Worm (Caenorhabditis elegans) whole organism, early embryonic: ENCODE results near the gene mltn-3.

ENCODE experiments used
- B0310.2 ChIP-seq: sonication (generic microtip); optimal IDR thresholded peaks from 2 replicates; lab custom pipeline; 2016; ENCODE audit warnings: mild to moderate bottlenecking, missing genetic modification characterization, missing compliant biosample characterization
- F13C5.2 ChIP-seq: sonication (generic microtip); optimal IDR thresholded peaks from 2 replicates; lab custom pipeline; 2017; ENCODE audit warnings: mild to moderate bottlenecking, missing genetic modification characterization, inconsistent platforms, missing compliant biosample characterization
- aly-1 ChIP-seq: sonication (generic microtip); optimal IDR thresholded peaks from 2 replicates; lab custom pipeline; 2016; ENCODE audit warnings: missing genetic modification characterization, missing compliant biosample characterization
- ama-1 ChIP-seq: fragments of 150-350 bp; optimal IDR thresholded peaks from 2 replicates; lab custom pipeline; 2014
- ceh-13 ChIP-seq: fragments of 200-800 bp; sonication (Bioruptor generic); optimal IDR thresholded peaks from 2 replicates; lab custom pipeline; 2018; ENCODE audit warnings: mild to moderate bottlenecking, missing genetic modification characterization, missing compliant biosample characterization
- ceh-36 ChIP-seq: sonication (generic microtip); optimal IDR thresholded peaks from 2 replicates; lab custom pipeline; 2016; ENCODE audit warnings: missing genetic modification characterization, inconsistent platforms, missing compliant biosample characterization
- ets-7 ChIP-seq: sonication (generic microtip); optimal IDR thresholded peaks from 2 replicates; lab custom pipeline; 2016; ENCODE audit warnings: missing genotype, missing genetic modification characterization, missing compliant biosample characterization
- flt-1 ChIP-seq: fragments of 200-800 bp; sonication (Bioruptor generic); IDR thresholded peaks from 2 replicates; pipeline ENCODE4 v1.3.6; 2022; ENCODE audit warnings: missing genetic modification characterization, missing compliant biosample characterization
- hmbx-1 ChIP-seq: sonication (generic microtip); optimal IDR thresholded peaks from 2 replicates; lab custom pipeline; 2016; ENCODE audit warnings: mild to moderate bottlenecking, missing genetic modification characterization, missing compliant biosample characterization
- hmg-4 ChIP-seq: fragments of 200-800 bp; sonication (Bioruptor generic); optimal IDR thresholded peaks from 2 replicates; lab custom pipeline; 2018; ENCODE audit warnings: mild to moderate bottlenecking, missing genetic modification characterization, missing compliant biosample characterization
- hnd-1 ChIP-seq: sonication (generic microtip); optimal IDR thresholded peaks from 2 replicates; lab custom pipeline; 2016; ENCODE audit warnings: missing genetic modification characterization, missing compliant biosample characterization
- pes-1 ChIP-seq: fragments of 200-800 bp; sonication (Bioruptor generic); IDR thresholded peaks from 2 replicates; pipeline ENCODE4 v1.3.6; 2022; ENCODE audit warnings: missing genetic modification reagents, missing genetic modification characterization, missing compliant biosample characterization
- scrt-1 ChIP-seq: fragments of 200-800 bp; sonication (Bioruptor generic); IDR thresholded peaks from 2 replicates; pipeline ENCODE4 v1.3.6; 2022; ENCODE audit warnings: missing genetic modification characterization, missing compliant biosample characterization
- sea-1 ChIP-seq: fragments of 200-800 bp; sonication (Bioruptor generic); conservative IDR thresholded peaks from 2 replicates; pipeline ENCODE4 v1.3.6; 2022; ENCODE audit warnings: missing genetic modification characterization, missing compliant biosample characterization
- tbx-11 ChIP-seq: fragments of 200-800 bp; sonication (Bioruptor generic); IDR thresholded peaks from 2 replicates; pipeline ENCODE4 v1.3.6; 2022; ENCODE audit warnings: missing genetic modification characterization, missing compliant biosample characterization
- tbx-37 ChIP-seq: fragments of 200-800 bp; sonication (Bioruptor generic); conservative IDR thresholded peaks from 2 replicates; pipeline ENCODE4 v1.3.6; 2022; ENCODE audit warnings: missing genetic modification reagents, missing genetic modification characterization, missing compliant biosample characterization
- tra-4 ChIP-seq: sonication (generic microtip); optimal IDR thresholded peaks from 2 replicates; lab custom pipeline; 2017; ENCODE audit warnings: missing genetic modification characterization, missing compliant biosample characterization

The mltn-3 gene

DNA sequence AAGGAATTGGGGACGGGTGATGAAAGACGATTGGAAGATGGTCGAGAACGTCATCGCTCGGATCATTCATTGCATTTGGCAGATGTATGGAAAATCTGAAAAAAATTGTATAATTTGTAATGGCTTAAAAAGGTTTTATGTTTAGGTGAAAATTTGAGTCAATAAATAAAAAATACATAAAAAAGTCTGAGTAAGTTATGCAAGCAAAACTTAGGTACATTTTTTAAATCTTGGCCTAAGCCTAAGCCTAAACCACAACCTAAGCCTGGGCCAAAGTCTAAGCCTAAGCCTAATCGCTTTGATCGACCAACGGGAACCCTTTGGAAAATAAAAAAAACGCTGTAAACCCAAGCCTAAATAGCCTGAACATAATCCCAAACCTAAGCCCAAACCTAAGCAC is 15.8 kb downstream of the mltn-3 start, which contains the start of gene hot-3:
Gene hot-3, minus strand, starts transcription at position 101 of the 400 bp plus-strand sequence.
- TF ChIP-seq ets-7 (tag; lab: Kevin White, UChicago) (no peak), aly-1 (no peak), F13C5.2 (no peak), hnd-1 (tag; lab: Kevin White, UChicago) (no peak), hmbx-1 (tag; lab: Kevin White, UChicago) (no peak), tra-4 (tag; lab: Kevin White, UChicago) (no peak), tbx-11 (GFP tag; lab: Robert Waterston, UW) (no peak), ceh-13 (GFP tag; lab: Kevin White, UChicago) (no peak), ceh-36 (tag; lab: Kevin White, UChicago) (no peak), pes-1 (GFP tag; lab: Robert Waterston, UW) (no peak), flt-1 (GFP tag; lab: Robert Waterston, UW) (no peak), scrt-1 (GFP tag; lab: Robert Waterston, UW) (no peak), sea-1 (GFP tag; lab: Robert Waterston, UW) (no peak), hmg-4 (GFP tag; lab: Kevin White, UChicago) (no peak)

DNA sequence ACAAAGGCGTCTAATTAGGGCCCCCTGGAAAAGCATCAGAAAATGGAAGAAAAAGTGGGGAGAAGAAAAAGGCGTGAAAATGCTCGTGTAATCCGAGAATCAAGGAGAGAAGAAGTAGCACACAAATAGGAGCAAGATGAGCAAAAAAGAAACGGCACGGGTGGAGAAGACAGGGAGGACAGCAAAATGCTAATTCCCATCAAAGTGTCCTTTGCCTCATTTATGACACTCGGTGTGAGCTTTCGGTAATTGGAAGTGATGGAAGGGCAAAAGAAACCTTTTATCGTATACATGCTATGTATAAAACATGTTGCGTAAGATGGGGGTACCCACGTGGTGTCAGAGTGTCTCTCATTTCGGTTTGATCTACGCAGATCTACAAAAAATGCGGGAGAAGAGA is 17.4 kb downstream of the mltn-3 start:
- TF ChIP-seq F13C5.2 (no peak), hmbx-1 (tag; lab: Kevin White, UChicago) (no peak), ama-1 (lab: Kevin White, UChicago) (no peak), hmg-4 (GFP tag; lab: Kevin White, UChicago) (no peak), flt-1 (GFP tag; lab: Robert Waterston, UW) (no peak), tra-4 (tag; lab: Kevin White, UChicago) (no peak), aly-1 (no peak), hnd-1 (tag; lab: Kevin White, UChicago) (no peak), ceh-36 (tag; lab: Kevin White, UChicago) (no peak)

DNA sequence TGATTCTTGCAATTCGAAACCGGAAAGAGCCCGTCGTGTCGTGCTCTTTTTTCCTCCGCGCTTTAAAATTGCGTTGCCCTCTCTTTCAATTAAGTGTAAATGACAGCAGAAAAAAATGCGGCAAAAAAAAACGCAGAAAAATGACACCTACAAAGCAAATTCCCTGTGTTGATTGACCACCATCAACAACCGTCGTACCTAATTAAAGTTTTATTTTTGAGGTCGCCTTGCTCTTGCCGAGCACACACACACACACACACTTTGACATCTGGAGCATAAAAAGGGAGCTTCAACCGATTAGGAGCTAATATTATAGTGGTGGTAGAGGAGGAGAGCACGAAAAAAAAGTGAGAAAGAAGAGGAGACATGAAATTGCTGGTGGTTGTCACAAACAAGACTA is 19.8 kb downstream of the mltn-3 start:
- TF ChIP-seq pes-1 (GFP tag; lab: Robert Waterston, UW) = no peak
- TF ChIP-seq tra-4 (tag; lab: Kevin White, UChicago) = no peak
- no peak for TF ChIP-seq ceh-36 (tag; lab: Kevin White, UChicago)
- no peak for TF ChIP-seq scrt-1 (GFP tag; lab: Robert Waterston, UW)
- no peak for TF ChIP-seq hmbx-1 (tag; lab: Kevin White, UChicago)
- TF ChIP-seq ceh-13 (GFP tag; lab: Kevin White, UChicago) = no peak
- TF ChIP-seq ama-1 (lab: Kevin White, UChicago) = no peak
- no peak for TF ChIP-seq F13C5.2
- TF ChIP-seq B0310.2 (tag; lab: Kevin White, UChicago) = no peak
- no peak for TF ChIP-seq flt-1 (GFP tag; lab: Robert Waterston, UW)
- TF ChIP-seq tbx-11 (GFP tag; lab: Robert Waterston, UW) = no peak
- no peak for TF ChIP-seq hnd-1 (tag; lab: Kevin White, UChicago)

DNA sequence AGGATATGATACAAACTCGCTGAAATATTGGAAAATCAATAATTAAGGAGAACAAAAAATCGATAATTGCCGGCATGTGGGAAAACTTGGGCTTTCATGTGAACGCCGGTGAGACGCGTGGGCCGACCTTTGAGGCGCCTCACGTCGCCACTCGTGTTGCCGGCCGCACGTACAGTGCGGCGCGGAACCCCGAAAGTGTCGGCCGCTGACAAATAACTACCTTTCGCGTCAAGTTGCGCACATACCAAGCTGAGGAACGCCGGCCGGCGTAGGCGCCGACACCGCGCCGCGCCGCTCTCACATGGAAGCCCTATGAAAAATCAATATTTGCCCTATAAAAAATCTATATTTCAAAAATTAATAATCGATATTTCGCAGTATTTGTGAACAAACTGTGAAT is 22.1 kb downstream of the mltn-3 start:
- no peak for TF ChIP-seq pes-1 (GFP tag; lab: Robert Waterston, UW)
- TF ChIP-seq sea-1 (GFP tag; lab: Robert Waterston, UW) = no peak
- TF ChIP-seq hmg-4 (GFP tag; lab: Kevin White, UChicago) = no peak
- no peak for TF ChIP-seq hnd-1 (tag; lab: Kevin White, UChicago)
- no peak for TF ChIP-seq scrt-1 (GFP tag; lab: Robert Waterston, UW)
- no peak for TF ChIP-seq ceh-36 (tag; lab: Kevin White, UChicago)

DNA sequence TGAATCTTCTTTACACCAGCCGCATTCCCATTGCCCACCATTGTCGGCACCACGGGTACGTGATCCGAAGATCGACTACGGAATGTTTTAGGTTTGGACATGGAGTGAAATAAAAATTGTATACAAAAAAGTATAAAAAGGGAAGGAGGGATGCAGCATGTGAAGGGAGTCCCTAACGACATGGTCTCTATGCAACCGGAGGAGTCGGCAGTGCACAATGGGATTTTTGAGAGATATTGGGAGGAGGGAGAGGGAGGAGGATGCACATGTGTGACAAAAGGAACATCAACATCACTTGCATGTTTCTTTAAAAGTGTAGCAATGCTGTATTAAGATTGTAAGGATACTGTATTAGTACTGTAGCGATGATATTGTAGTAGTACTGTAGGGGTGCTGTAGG is 23.4 kb downstream of the mltn-3 start, which contains the start of gene W07G1.1:
Gene W07G1.1, minus strand, starts transcription at position 101 of the 400 bp plus-strand sequence.
- no peak for TF ChIP-seq hnd-1 (tag; lab: Kevin White, UChicago)
- no peak for TF ChIP-seq tra-4 (tag; lab: Kevin White, UChicago)
- TF ChIP-seq B0310.2 (tag; lab: Kevin White, UChicago) = no peak
- no peak for TF ChIP-seq pes-1 (GFP tag; lab: Robert Waterston, UW)
- no peak for TF ChIP-seq hmbx-1 (tag; lab: Kevin White, UChicago)
- TF ChIP-seq aly-1 = no peak
- TF ChIP-seq tbx-37 (GFP tag; lab: Robert Waterston, UW) = no peak
- no peak for TF ChIP-seq sea-1 (GFP tag; lab: Robert Waterston, UW)

DNA sequence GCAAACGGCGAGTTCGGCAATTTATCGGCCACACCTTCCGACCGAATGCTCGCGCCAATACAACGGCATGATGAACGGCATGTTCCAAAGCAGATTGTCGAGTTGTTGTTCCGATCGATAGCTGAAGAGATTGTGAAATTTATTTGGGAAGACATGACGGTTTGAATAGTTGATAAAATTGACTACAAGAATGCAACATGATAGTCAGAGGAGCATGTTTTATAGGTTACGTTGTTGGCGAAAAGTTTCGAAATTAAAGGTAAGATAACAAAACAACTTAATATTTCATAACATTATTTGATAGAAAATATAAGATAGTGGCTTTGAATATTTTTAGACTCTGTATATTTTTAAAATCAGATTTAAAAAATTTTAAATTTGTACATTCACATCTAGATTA is 29.4 kb downstream of the mltn-3 start:
- no peak for TF ChIP-seq hnd-1 (tag; lab: Kevin White, UChicago)
- TF ChIP-seq flt-1 (GFP tag; lab: Robert Waterston, UW) = no peak
- no peak for TF ChIP-seq sea-1 (GFP tag; lab: Robert Waterston, UW)
- TF ChIP-seq aly-1 = no peak
- no peak for TF ChIP-seq tbx-37 (GFP tag; lab: Robert Waterston, UW)
- TF ChIP-seq hmbx-1 (tag; lab: Kevin White, UChicago) = no peak
- TF ChIP-seq ceh-13 (GFP tag; lab: Kevin White, UChicago) = no peak
- no peak for TF ChIP-seq tbx-11 (GFP tag; lab: Robert Waterston, UW)

DNA sequence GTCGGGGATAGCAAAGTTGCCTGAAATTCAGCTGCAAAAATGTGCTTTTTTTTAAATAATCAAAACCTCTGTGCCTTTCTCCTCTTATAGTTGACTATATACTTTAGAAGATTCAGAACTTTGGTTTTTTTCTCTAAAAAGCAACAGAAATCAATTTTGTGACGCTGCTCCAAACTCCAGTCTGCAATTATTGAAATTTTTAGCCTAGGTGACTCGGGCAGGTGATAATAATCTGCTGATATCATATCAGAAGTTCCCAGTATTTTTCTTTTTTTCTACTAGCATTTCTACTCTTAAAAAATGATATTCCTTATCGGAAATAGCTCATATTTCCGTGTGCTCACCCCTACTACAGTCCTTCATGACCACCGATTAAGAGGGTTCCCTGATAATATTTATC is 33.1 kb downstream of the mltn-3 start, which contains the start of gene sre-44:
Gene sre-44, plus strand, starts transcription at position 301 of the 400 bp plus-strand sequence.
- no peak for TF ChIP-seq tbx-11 (GFP tag; lab: Robert Waterston, UW)
- no peak for TF ChIP-seq tbx-37 (GFP tag; lab: Robert Waterston, UW)
- TF ChIP-seq hmbx-1 (tag; lab: Kevin White, UChicago) = no peak
- TF ChIP-seq hnd-1 (tag; lab: Kevin White, UChicago) = no peak
- TF ChIP-seq aly-1 = no peak
- TF ChIP-seq tra-4 (tag; lab: Kevin White, UChicago) = no peak
- TF ChIP-seq scrt-1 (GFP tag; lab: Robert Waterston, UW) = no peak
- no peak for TF ChIP-seq ama-1 (lab: Kevin White, UChicago)
- TF ChIP-seq ceh-13 (GFP tag; lab: Kevin White, UChicago) = no peak
- no peak for TF ChIP-seq flt-1 (GFP tag; lab: Robert Waterston, UW)
- no peak for TF ChIP-seq sea-1 (GFP tag; lab: Robert Waterston, UW)
- no peak for TF ChIP-seq ets-7 (tag; lab: Kevin White, UChicago)
- no peak for TF ChIP-seq B0310.2 (tag; lab: Kevin White, UChicago)
- TF ChIP-seq ceh-36 (tag; lab: Kevin White, UChicago) = no peak
- TF ChIP-seq hmg-4 (GFP tag; lab: Kevin White, UChicago) = no peak
- TF ChIP-seq F13C5.2 = no peak
